Worm (Caenorhabditis elegans) whole organism, L1 larva: ENCODE data around the gene T10C6.6.

Experiments
- C16A3.4 ChIP-seq: fragments of 150-350 bp; optimal IDR thresholded peaks from 2 replicates; lab custom pipeline; 2014; ENCODE audit warnings: missing biosample characterization, missing genetic modification characterization
- ama-1 ChIP-seq: fragments of 150-350 bp; optimal IDR thresholded peaks from 2 replicates; lab custom pipeline; 2014
- ceh-82 ChIP-seq, 3 experiments: fragments of 150-350 bp in 1 of 3; sonication (generic microtip) in 2 of 3; optimal IDR thresholded peaks; 2 replicates each; lab custom pipeline; 2014 to 2017; ENCODE audit warnings: missing biosample characterization in 3 of 3, missing genetic modification characterization in 3 of 3
- egl-27 ChIP-seq, 2 experiments: fragments of 150-350 bp in 1 of 2; sonication (generic microtip); optimal IDR thresholded peaks; 3 replicates each; lab custom pipeline; 2017 to 2018; ENCODE audit warnings: missing biosample characterization in 2 of 2, missing genetic modification characterization in 2 of 2, missing genetic modification reagents in 2 of 2
- lin-39 ChIP-seq: fragments of 150-350 bp; optimal IDR thresholded peaks from 2 replicates; lab custom pipeline; 2014; ENCODE audit warnings: missing biosample characterization, missing genetic modification reagents, missing genetic modification characterization
- lsy-2 ChIP-seq, 2 experiments: fragments of 150-350 bp; optimal IDR thresholded peaks; 2 replicates each; lab custom pipeline; 2014; ENCODE audit warnings: missing biosample characterization in 2 of 2, missing genetic modification characterization in 2 of 2
- nhr-12 ChIP-seq: sonication (generic microtip); optimal IDR thresholded peaks from 2 replicates; lab custom pipeline; 2017; ENCODE audit warnings: missing biosample characterization, missing genetic modification characterization
- nhr-76 ChIP-seq: sonication (generic microtip); optimal IDR thresholded peaks from 2 replicates; lab custom pipeline; 2017; ENCODE audit warnings: missing biosample characterization, missing genetic modification characterization
- nhr-77 ChIP-seq: fragments of 150-350 bp; optimal IDR thresholded peaks from 2 replicates; lab custom pipeline; 2014; ENCODE audit warnings: missing biosample characterization, missing genetic modification characterization
- pqm-1 ChIP-seq: sonication (generic microtip); optimal IDR thresholded peaks from 3 replicates; lab custom pipeline; 2017; ENCODE audit warnings: missing biosample characterization, missing genetic modification characterization
- skn-1 ChIP-seq: fragments of 150-350 bp; optimal IDR thresholded peaks from 2 replicates; lab custom pipeline; 2014; ENCODE audit warnings: missing biosample characterization, missing genetic modification characterization
- swsn-7 ChIP-seq: sonication (generic microtip); optimal IDR thresholded peaks from 2 replicates; lab custom pipeline; 2016; ENCODE audit warnings: missing genetic modification characterization, missing compliant biosample characterization
- ztf-11 ChIP-seq, 2 experiments: sonication (generic microtip); optimal IDR thresholded peaks; 2 replicates each; lab custom pipeline; 2016 to 2017; ENCODE audit warnings: missing genetic modification characterization in 2 of 2, missing biosample characterization in 1 of 2, missing compliant biosample characterization in 1 of 2

- TF ChIP-seq nhr-12 (no peak), nhr-77 (tag; lab: Kevin White, UChicago) (no peak), skn-1 (tag; lab: Kevin White, UChicago) (peak; percentile 25), pqm-1 (tag; lab: Kevin White, UChicago) (no peak), egl-27 (tag; optimal IDR thresholded peaks at IDR 0.05; lab: Kevin White, UChicago) (no peak), C16A3.4 (tag; lab: Kevin White, UChicago) (peak; percentile 1), lin-39 (tag; lab: Kevin White, UChicago) (no peak), swsn-7 (tag; lab: Kevin White, UChicago) (peak; percentile 52), ceh-82 (tag; optimal IDR thresholded peaks at IDR 0.05; lab: Kevin White, UChicago) (peak; percentile 15 to 52 (median 36)), ama-1 (lab: Kevin White, UChicago) (no peak), ztf-11 (tag; optimal IDR thresholded peaks at IDR 0.05; lab: Kevin White, UChicago) (peak in 1 of 2 experiments; percentile 82), nhr-76 (tag; lab: Kevin White, UChicago) (no peak), lsy-2 (tag; optimal IDR thresholded peaks at IDR 0.05; lab: Kevin White, UChicago) (no peak)
These were observed 1.5 kb upstream of the T10C6.6 start for ce11 chrV:16022600-16022999.
